Worm (Caenorhabditis elegans) whole organism, late embryonic: Measurements from ENCODE around the gene B0554.1.

Experiments used
- C08G9.2 ChIP-seq: sonication (generic microtip); optimal IDR thresholded peaks from 2 replicates; lab custom pipeline; 2016; ENCODE audit warnings: mild to moderate bottlenecking, missing genetic modification characterization, moderate library complexity, missing compliant biosample characterization
- F13H6.1 ChIP-seq: sonication (generic microtip); optimal IDR thresholded peaks from 2 replicates; lab custom pipeline; 2016; ENCODE audit warnings: missing genetic modification characterization, missing compliant biosample characterization
- K09A11.1 ChIP-seq: sonication (generic microtip); optimal IDR thresholded peaks from 2 replicates; lab custom pipeline; 2017; ENCODE audit warnings: antibody characterized with exemption, mild to moderate bottlenecking, missing genetic modification characterization, missing compliant biosample characterization; ENCODE audit not compliant: insufficient read depth
- Y22D7AL.16 ChIP-seq: sonication (generic microtip); optimal IDR thresholded peaks from 2 replicates; lab custom pipeline; 2016; ENCODE audit warnings: missing genetic modification characterization, missing compliant biosample characterization
- ahr-1 ChIP-seq: sonication (generic microtip); optimal IDR thresholded peaks from 2 replicates; lab custom pipeline; 2016; ENCODE audit warnings: missing genetic modification characterization, missing compliant biosample characterization
- ama-1 ChIP-seq: fragments of 150-350 bp; optimal IDR thresholded peaks from 2 replicates; lab custom pipeline; 2014
- ceh-19 ChIP-seq: fragments of 200-800 bp; sonication (Bioruptor generic); optimal IDR thresholded peaks from 2 replicates; lab custom pipeline; 2018; ENCODE audit warnings: mild to moderate bottlenecking, missing genetic modification characterization, missing compliant biosample characterization
- ceh-34 ChIP-seq: sonication (generic microtip); optimal IDR thresholded peaks from 2 replicates; lab custom pipeline; 2016; ENCODE audit warnings: mild to moderate bottlenecking, missing genetic modification characterization, missing compliant biosample characterization
- ceh-45 ChIP-seq: fragments of 200-800 bp; sonication (Bioruptor generic); IDR thresholded peaks from 2 replicates; pipeline ENCODE4 v1.3.6; 2022; ENCODE audit warnings: missing genetic modification reagents, missing genetic modification characterization, missing compliant biosample characterization
- che-1 ChIP-seq: sonication (generic microtip); optimal IDR thresholded peaks from 2 replicates; lab custom pipeline; 2016; ENCODE audit warnings: mild to moderate bottlenecking, missing genetic modification characterization, missing compliant biosample characterization
- dmd-4 ChIP-seq: sonication (generic microtip); optimal IDR thresholded peaks from 2 replicates; lab custom pipeline; 2016; ENCODE audit warnings: borderline replicate concordance, missing genetic modification characterization, missing compliant biosample characterization
- eyg-1 ChIP-seq: sonication (generic microtip); optimal IDR thresholded peaks from 2 replicates; lab custom pipeline; 2016; ENCODE audit warnings: missing genotype, missing genetic modification characterization, missing compliant biosample characterization
- fax-1 ChIP-seq: sonication (generic microtip); optimal IDR thresholded peaks from 2 replicates; lab custom pipeline; 2016; ENCODE audit warnings: missing genotype, missing genetic modification characterization, missing compliant biosample characterization
- gmeb-2 ChIP-seq: sonication (generic microtip); optimal IDR thresholded peaks from 2 replicates; lab custom pipeline; 2016; ENCODE audit warnings: missing genetic modification characterization, inconsistent platforms, missing compliant biosample characterization
- hlh-13 ChIP-seq: fragments of 200-800 bp; sonication (Bioruptor generic); optimal IDR thresholded peaks from 2 replicates; lab custom pipeline; 2018; ENCODE audit warnings: mild to moderate bottlenecking, missing genetic modification characterization, missing compliant biosample characterization
- hlh-6 ChIP-seq: sonication (generic microtip); optimal IDR thresholded peaks from 2 replicates; lab custom pipeline; 2016; ENCODE audit warnings: missing genotype, missing genetic modification characterization, missing compliant biosample characterization
- hlh-8 ChIP-seq: sonication (generic microtip); optimal IDR thresholded peaks from 2 replicates; lab custom pipeline; 2016; ENCODE audit warnings: missing genotype, missing genetic modification characterization, missing compliant biosample characterization
- lin-11 ChIP-seq: fragments of 200-800 bp; sonication (Bioruptor generic); optimal IDR thresholded peaks from 2 replicates; lab custom pipeline; 2018; ENCODE audit warnings: mild to moderate bottlenecking, missing genetic modification characterization, missing compliant biosample characterization
- madf-2 ChIP-seq: sonication (generic microtip); optimal IDR thresholded peaks from 2 replicates; lab custom pipeline; 2017; ENCODE audit warnings: missing genetic modification characterization, missing compliant biosample characterization
- mec-3 ChIP-seq: sonication (generic microtip); optimal IDR thresholded peaks from 2 replicates; lab custom pipeline; 2016; ENCODE audit warnings: borderline replicate concordance, missing genetic modification characterization, missing compliant biosample characterization
- nfya-1 ChIP-seq: sonication (generic microtip); optimal IDR thresholded peaks from 2 replicates; lab custom pipeline; 2017; ENCODE audit warnings: missing genetic modification characterization, mild to moderate bottlenecking, missing compliant biosample characterization, antibody characterized with exemption, moderate library complexity
- odd-2 ChIP-seq: sonication (generic microtip); optimal IDR thresholded peaks from 2 replicates; lab custom pipeline; 2017; ENCODE audit warnings: antibody characterized with exemption, mild to moderate bottlenecking, missing genetic modification characterization, missing compliant biosample characterization
- pag-3 ChIP-seq: sonication (generic microtip); optimal IDR thresholded peaks from 2 replicates; lab custom pipeline; 2016; ENCODE audit warnings: missing compliant biosample characterization, missing genetic modification characterization, borderline replicate concordance
- pat-9 ChIP-seq: fragments of 200-800 bp; sonication (Bioruptor generic); optimal IDR thresholded peaks from 2 replicates; lab custom pipeline; 2018; ENCODE audit warnings: mild to moderate bottlenecking, missing genetic modification characterization, moderate library complexity, missing compliant biosample characterization
- pha-2 ChIP-seq: sonication (generic microtip); optimal IDR thresholded peaks from 2 replicates; lab custom pipeline; 2017; ENCODE audit warnings: mild to moderate bottlenecking, missing genetic modification characterization, missing compliant biosample characterization
- pha-4 ChIP-seq: fragments of 150-350 bp; optimal IDR thresholded peaks from 2 replicates; lab custom pipeline; 2018; ENCODE audit warnings: missing biosample characterization, missing genetic modification reagents, missing genetic modification characterization
- pqm-1 ChIP-seq: sonication (generic microtip); optimal IDR thresholded peaks from 2 replicates; lab custom pipeline; 2016; ENCODE audit warnings: missing genetic modification characterization, missing compliant biosample characterization
- rnt-1 ChIP-seq: sonication (generic microtip); optimal IDR thresholded peaks from 2 replicates; lab custom pipeline; 2016; ENCODE audit warnings: missing genetic modification characterization, missing compliant biosample characterization
- sdc-2 ChIP-seq: sonication (generic microtip); optimal IDR thresholded peaks from 2 replicates; lab custom pipeline; 2016; ENCODE audit warnings: missing genotype, missing genetic modification characterization, missing compliant biosample characterization
- sox-2 ChIP-seq: fragments of 200-800 bp; sonication (Bioruptor generic); IDR thresholded peaks from 2 replicates; pipeline ENCODE4 v1.3.6; 2022; ENCODE audit warnings: missing genetic modification reagents, missing genetic modification characterization, missing compliant biosample characterization
- syd-9 ChIP-seq: sonication (generic microtip); optimal IDR thresholded peaks from 2 replicates; lab custom pipeline; 2016; ENCODE audit warnings: mild to moderate bottlenecking, missing genetic modification characterization, moderate library complexity, missing compliant biosample characterization
- tbx-2 ChIP-seq: sonication (generic microtip); optimal IDR thresholded peaks from 2 replicates; lab custom pipeline; 2016; ENCODE audit warnings: missing genetic modification characterization, missing compliant biosample characterization
- tbx-7 ChIP-seq: sonication (generic microtip); optimal IDR thresholded peaks from 2 replicates; lab custom pipeline; 2016; ENCODE audit warnings: missing genotype, missing genetic modification characterization, missing compliant biosample characterization
- ttx-3 ChIP-seq: sonication (generic microtip); optimal IDR thresholded peaks from 2 replicates; lab custom pipeline; 2016; ENCODE audit warnings: missing genetic modification reagents, missing genetic modification characterization, missing compliant biosample characterization
- unc-3 ChIP-seq, 2 experiments: fragments of 200-800 bp in 1 of 2; sonication (Bioruptor generic) in 1 of 2; sonication (generic microtip) in 1 of 2; conservative IDR thresholded peaks in 1 of 2; optimal IDR thresholded peaks in 1 of 2; 2 replicates each; pipeline versions ENCODE4 v1.3.6 to Lab custom; 2016 to 2022; ENCODE audit warnings: missing compliant biosample characterization in 2 of 2, missing genetic modification characterization in 2 of 2, missing genetic modification reagents in 1 of 2
- unc-55 ChIP-seq: sonication (generic microtip); optimal IDR thresholded peaks from 2 replicates; lab custom pipeline; 2017; ENCODE audit warnings: missing biosample characterization, missing genetic modification reagents, missing genetic modification characterization
- unc-86 ChIP-seq: sonication (generic microtip); optimal IDR thresholded peaks from 2 replicates; lab custom pipeline; 2016; ENCODE audit warnings: missing genetic modification characterization, missing compliant biosample characterization
- ztf-16 ChIP-seq: sonication (generic microtip); optimal IDR thresholded peaks from 2 replicates; lab custom pipeline; 2017; ENCODE audit warnings: missing genetic modification characterization, missing compliant biosample characterization

Gene B0554.1

ce11 chrV:439183-439749 is 1.1 kb downstream of the B0554.1 start:
- TF ChIP-seq unc-55 (GFP tag; lab: Kevin White, UChicago), result no peak
- TF ChIP-seq Y22D7AL.16 (tag; lab: Kevin White, UChicago), result no peak
- TF ChIP-seq pha-4 (tag; lab: Kevin White, UChicago), result no peak
- no peak for TF ChIP-seq unc-3 (GFP tag; conservative IDR thresholded peaks at IDR 0.05; lab: Robert Waterston, UW)
- no peak for TF ChIP-seq unc-3 (tag; optimal IDR thresholded peaks at IDR 0.05; lab: Kevin White, UChicago)
- no peak for TF ChIP-seq ceh-19
- no peak for TF ChIP-seq lin-11 (tag; lab: Kevin White, UChicago)
- TF ChIP-seq tbx-2 (tag; lab: Kevin White, UChicago), result no peak
- no peak for TF ChIP-seq eyg-1 (tag; lab: Kevin White, UChicago)

ce11 chrV:440923-441322 is 2.7 kb downstream of the B0554.1 start, which contains the start of gene B0554.7:
Gene B0554.7, minus strand, starts transcription at chrV:441023.
- TF ChIP-seq F13H6.1 (tag; lab: Kevin White, UChicago) (no peak), ztf-16 (tag; lab: Kevin White, UChicago) (no peak), pag-3 (no peak), pha-4 (tag; lab: Kevin White, UChicago) (no peak), dmd-4 (tag; lab: Kevin White, UChicago) (no peak), rnt-1 (no peak), tbx-2 (tag; lab: Kevin White, UChicago) (no peak), hlh-8 (tag; lab: Kevin White, UChicago) (no peak), pqm-1 (no peak), odd-2 (no peak), ama-1 (lab: Kevin White, UChicago) (no peak), hlh-6 (no peak), nfya-1 (no peak), hlh-13 (GFP tag; lab: Kevin White, UChicago) (no peak), pha-2 (no peak), che-1 (tag; lab: Kevin White, UChicago) (no peak)

ce11 chrV:443193-443592 is 5.0 kb downstream of the B0554.1 start, which contains the start of gene srh-33:
Gene srh-33, minus strand, starts transcription at chrV:443293.
- TF ChIP-seq tbx-7, result no peak

- TF ChIP-seq pha-4 (tag; lab: Kevin White, UChicago) (no peak), sox-2 (GFP tag; lab: Robert Waterston, UW) (no peak), syd-9 (tag; lab: Kevin White, UChicago) (no peak), hlh-8 (tag; lab: Kevin White, UChicago) (no peak), fax-1 (tag; lab: Kevin White, UChicago) (no peak), gmeb-2 (no peak), pat-9 (no peak), mec-3 (tag; lab: Kevin White, UChicago) (no peak)
These were observed 8.4 kb downstream of the B0554.1 start, which contains the start of gene srh-34 for ce11 chrV:446574-446973. Gene srh-34, minus strand, starts transcription at chrV:446674.

ce11 chrV:446988-447387 is 8.8 kb downstream of the B0554.1 start:
- peak; percentile 20 for TF ChIP-seq sdc-2 (tag; lab: Kevin White, UChicago)
- TF ChIP-seq hlh-6, result peak; percentile 18
- TF ChIP-seq ceh-45, result no peak
- TF ChIP-seq dmd-4 (tag; lab: Kevin White, UChicago), result peak; percentile 6

- no peak for TF ChIP-seq ama-1 (lab: Kevin White, UChicago)
- TF ChIP-seq ahr-1 (tag; lab: Kevin White, UChicago), result no peak
- no peak for TF ChIP-seq ztf-16 (tag; lab: Kevin White, UChicago)
- TF ChIP-seq K09A11.1, result no peak
- TF ChIP-seq tbx-2 (tag; lab: Kevin White, UChicago), result no peak
- TF ChIP-seq unc-3 (GFP tag; conservative IDR thresholded peaks at IDR 0.05; lab: Robert Waterston, UW), result no peak
- TF ChIP-seq unc-3 (tag; optimal IDR thresholded peaks at IDR 0.05; lab: Kevin White, UChicago), result no peak
- TF ChIP-seq C08G9.2 (tag; lab: Kevin White, UChicago), result no peak
- no peak for TF ChIP-seq unc-86 (tag; lab: Kevin White, UChicago)
- TF ChIP-seq ttx-3 (tag; lab: Kevin White, UChicago), result no peak
- TF ChIP-seq pha-4 (tag; lab: Kevin White, UChicago), result no peak
- TF ChIP-seq ceh-34 (tag; lab: Kevin White, UChicago), result no peak
- TF ChIP-seq hlh-8 (tag; lab: Kevin White, UChicago), result no peak
- TF ChIP-seq madf-2 (tag; lab: Kevin White, UChicago), result no peak
These were observed 10.9 kb downstream of the B0554.1 start, which contains the start of gene srh-35 for ce11 chrV:449130-449529. Gene srh-35, minus strand, starts transcription at chrV:449230.
